Fruit fly (Drosophila melanogaster): Measurements from ENCODE around the gene CG34309.

dm6 chr3R:13403032-13403459 is 30.6 kb downstream of the CG34309 start, which contains the start of gene Dpm3:
- TF ChIP-seq achi (GFP tag; optimal IDR thresholded peaks at IDR 0.05) (no peak), CG31627 (GFP tag; optimal IDR thresholded peaks at IDR 0.05) (no peak), Blimp-1 (GFP tag; optimal IDR thresholded peaks at IDR 0.05) (no peak), Hr38 (GFP tag; optimal IDR thresholded peaks at IDR 0.05) (no peak), Met (GFP tag; optimal IDR thresholded peaks at IDR 0.05) (no peak), svp (GFP tag) (no peak), Hr39 (GFP tag; optimal IDR thresholded peaks at IDR 0.05) (peak; percentile 13), CG8319 (GFP tag; optimal IDR thresholded peaks at IDR 0.05) (no peak), dsx (GFP tag; optimal IDR thresholded peaks at IDR 0.05; ENCODE audit: poor library complexity, severe bottlenecking) (no peak), CG6792 (GFP tag; optimal IDR thresholded peaks at IDR 0.05) (no peak)

All from whole organism, prepupa.